Worm (Caenorhabditis elegans): ENCODE measurements around the gene ints-2.
A peak's percentile ranks its signal among the peaks of the same experiment; 100 is the strongest.

The ints-2 gene

ce11 chrV:14212813-14213212, 27.3 kb downstream of the ints-2 start:
- 0 out of 2 replicates have a peak, but pooled peaks have one; percentile 43 for TF ChIP-seq egl-44 (GFP tag; IDR thresholded peaks at IDR 0.05)
- no peak for TF ChIP-seq efl-1 (GFP tag; optimal IDR thresholded peaks at IDR 0.05)
- peak; percentile 50 for TF ChIP-seq nhr-80 (tag; optimal IDR thresholded peaks at IDR 0.05)

- no peak for TF ChIP-seq let-607 (tag; optimal IDR thresholded peaks at IDR 0.05)
- no peak for TF ChIP-seq egrh-3 (GFP tag; IDR thresholded peaks at IDR 0.05)
- no peak for TF ChIP-seq atf-7 (tag; optimal IDR thresholded peaks at IDR 0.05)
- TF ChIP-seq bed-1 (GFP tag; IDR thresholded peaks at IDR 0.05) = no peak
- TF ChIP-seq mcd-1 (GFP tag; IDR thresholded peaks at IDR 0.05) = no peak
- TF ChIP-seq nfyb-1 (GFP tag; IDR thresholded peaks at IDR 0.05) = no peak
- TF ChIP-seq B0035.1 (tag; optimal IDR thresholded peaks at IDR 0.05) = no peak
- TF ChIP-seq F57A8.1 (GFP tag; optimal IDR thresholded peaks at IDR 0.05) = no peak
- TF ChIP-seq cebp-1 (GFP tag; IDR thresholded peaks at IDR 0.05) = no peak
- TF ChIP-seq cebp-1 (tag; optimal IDR thresholded peaks at IDR 0.05) = no peak
- TF ChIP-seq hsf-1 (GFP tag; IDR thresholded peaks at IDR 0.05) = no peak
- TF ChIP-seq F10E7.11 (tag; optimal IDR thresholded peaks at IDR 0.05) = no peak
- TF ChIP-seq dpff-1 (tag; optimal IDR thresholded peaks at IDR 0.05) = no peak
- TF ChIP-seq Y53F4B.3 (GFP tag; IDR thresholded peaks at IDR 0.05) = no peak
- TF ChIP-seq aptf-2 (GFP tag; conservative IDR thresholded peaks at IDR 0.05) = no peak
Observed at ce11 chrV:14215106-14215505, 29.6 kb downstream of the ints-2 start, which contains the start of gene T16A9.5. Gene T16A9.5, minus strand, starts transcription at chrV:14215206.

ce11 chrV:14223141-14223540, 37.7 kb downstream of the ints-2 start:
- TF ChIP-seq lsy-27 (tag; optimal IDR thresholded peaks at IDR 0.05; ENCODE audit: borderline replicate concordance, insufficient read depth) (no peak), ztf-3 (GFP tag; optimal IDR thresholded peaks at IDR 0.05) (no peak), him-1 (tag; optimal IDR thresholded peaks at IDR 0.05) (no peak), atf-7 (tag; optimal IDR thresholded peaks at IDR 0.05) (no peak), repo-1 (tag; optimal IDR thresholded peaks at IDR 0.05) (no peak), T26A5.8 (tag; optimal IDR thresholded peaks at IDR 0.05) (no peak), ceh-79 (tag; optimal IDR thresholded peaks at IDR 0.05) (no peak), nhr-27 (tag; optimal IDR thresholded peaks at IDR 0.05) (no peak), madf-8 (GFP tag; conservative IDR thresholded peaks at IDR 0.05) (no peak), F55B11.4 (tag; optimal IDR thresholded peaks at IDR 0.05; ENCODE audit: borderline replicate concordance, insufficient read depth) (no peak), Y79H2A.3 (GFP tag; conservative IDR thresholded peaks at IDR 0.05) (no peak), C06A6.2 (GFP tag; conservative IDR thresholded peaks at IDR 0.05) (no peak), nfyb-1 (GFP tag; IDR thresholded peaks at IDR 0.05) (no peak), tbx-9 (tag; optimal IDR thresholded peaks at IDR 0.05; ENCODE audit: borderline replicate concordance) (no peak), dpff-1 (tag; optimal IDR thresholded peaks at IDR 0.05) (no peak), dox-1 (GFP tag; IDR thresholded peaks at IDR 0.05) (no peak), hsf-1 (GFP tag; IDR thresholded peaks at IDR 0.05) (no peak)

ce11 chrV:14226373-14226772, 40.9 kb downstream of the ints-2 start, which contains the start of gene nep-21:
Gene nep-21, minus strand, starts transcription at chrV:14226473.
- no peak for TF ChIP-seq xnd-1 (tag; optimal IDR thresholded peaks at IDR 0.05)
- no peak for TF ChIP-seq sea-2 (GFP tag; IDR thresholded peaks at IDR 0.05)
- no peak for TF ChIP-seq ceh-79 (tag; optimal IDR thresholded peaks at IDR 0.05)
- no peak for TF ChIP-seq mcd-1 (GFP tag; IDR thresholded peaks at IDR 0.05)
- TF ChIP-seq rec-8 (tag; optimal IDR thresholded peaks at IDR 0.05) = no peak
- TF ChIP-seq fkh-3 (tag; optimal IDR thresholded peaks at IDR 0.05) = no peak
